Fruit fly (Drosophila melanogaster) whole organism, embryonic: Measurements from ENCODE around the gene slf.

Experiments used
- CG10321 ChIP-seq: fragments of 200-800 bp; sonication (Bioruptor generic); IDR thresholded peaks from 2 replicates; pipeline ENCODE4 v1.3.6; 2022; ENCODE audit warnings: missing biosample characterization, missing genetic modification characterization
- CG11695 ChIP-seq: fragments of 200-800 bp; sonication (Bioruptor generic); IDR thresholded peaks from 3 replicates; pipeline ENCODE4 v1.3.6; 2022; ENCODE audit warnings: missing biosample characterization, missing genetic modification characterization
- CG11696 ChIP-seq: fragments of 200-800 bp; sonication (Bioruptor generic); IDR thresholded peaks from 2 replicates; pipeline ENCODE4 v1.3.6; 2022; ENCODE audit warnings: missing biosample characterization, missing genetic modification characterization
- CG13296 ChIP-seq: fragments of 200-800 bp; sonication (Bioruptor generic); optimal IDR thresholded peaks from 3 replicates; lab custom pipeline; 2018; ENCODE audit warnings: missing biosample characterization, mild to moderate bottlenecking, missing genetic modification characterization
- CG15011 ChIP-seq: fragments of 200-800 bp; sonication (Bioruptor generic); optimal IDR thresholded peaks from 3 replicates; lab custom pipeline; 2018; ENCODE audit warnings: missing biosample characterization, mild to moderate bottlenecking, missing genetic modification characterization
- CG15696 ChIP-seq: fragments of 200-800 bp; sonication (Bioruptor generic); optimal IDR thresholded peaks from 2 replicates; lab custom pipeline; 2019; ENCODE audit warnings: missing biosample characterization, mild to moderate bottlenecking, missing genetic modification characterization, moderate library complexity
- CG16779 ChIP-seq: fragments of 200-800 bp; sonication (Bioruptor generic); IDR thresholded peaks from 2 replicates; pipeline ENCODE4 v1.3.6; 2022; ENCODE audit warnings: missing biosample characterization, missing genetic modification characterization
- CG17568 ChIP-seq: fragments of 200-800 bp; sonication (Bioruptor generic); optimal IDR thresholded peaks from 2 replicates; lab custom pipeline; 2018; ENCODE audit warnings: missing biosample characterization, mild to moderate bottlenecking, missing genetic modification characterization, moderate library complexity
- CG1792 ChIP-seq: fragments of 200-800 bp; sonication (Bioruptor generic); optimal IDR thresholded peaks from 2 replicates; lab custom pipeline; 2016; ENCODE audit warnings: missing biosample characterization, missing genetic modification characterization
- CG2120 ChIP-seq: fragments of 200-800 bp; sonication (Bioruptor generic); optimal IDR thresholded peaks from 3 replicates; lab custom pipeline; 2016; ENCODE audit warnings: missing biosample characterization, missing genetic modification characterization
- CG2129 ChIP-seq: fragments of 200-800 bp; sonication (Bioruptor generic); IDR thresholded peaks from 2 replicates; pipeline ENCODE4 v1.3.6; 2022; ENCODE audit warnings: missing biosample characterization, missing genetic modification characterization; ENCODE audit not compliant: partially characterized antibody
- CG2199 ChIP-seq: fragments of 200-800 bp; sonication (Bioruptor generic); IDR thresholded peaks from 3 replicates; pipeline ENCODE4 v1.3.6; 2022; ENCODE audit warnings: missing biosample characterization, missing genetic modification characterization
- CG3281 ChIP-seq: fragments of 200-800 bp; sonication (Bioruptor generic); optimal IDR thresholded peaks from 3 replicates; lab custom pipeline; 2017; ENCODE audit warnings: missing biosample characterization, mild to moderate bottlenecking, missing genetic modification characterization
- CG33213 ChIP-seq: fragments of 200-800 bp; sonication (Bioruptor generic); optimal IDR thresholded peaks from 3 replicates; lab custom pipeline; 2016; ENCODE audit warnings: missing biosample characterization, missing genetic modification characterization
- CG3847 ChIP-seq: fragments of 200-800 bp; sonication (Bioruptor generic); IDR thresholded peaks from 2 replicates; pipeline ENCODE4 v1.3.6; 2022; ENCODE audit warnings: missing biosample characterization, missing genetic modification characterization
- CG4404 ChIP-seq: fragments of 200-800 bp; sonication (Bioruptor generic); IDR thresholded peaks from 2 replicates; pipeline ENCODE4 v1.3.6; 2022; ENCODE audit warnings: missing biosample characterization, missing genetic modification characterization
- CG4424 ChIP-seq: fragments of 200-800 bp; sonication (Bioruptor generic); optimal IDR thresholded peaks from 3 replicates; lab custom pipeline; 2016; ENCODE audit warnings: missing biosample characterization, missing genetic modification characterization
- CG6683 ChIP-seq: fragments of 200-800 bp; sonication (Bioruptor generic); optimal IDR thresholded peaks from 2 replicates; lab custom pipeline; 2017; ENCODE audit warnings: missing biosample characterization, mild to moderate bottlenecking, missing genetic modification characterization, missing genetic modification reagents
- CG8089 ChIP-seq: fragments of 200-800 bp; sonication (Bioruptor generic); optimal IDR thresholded peaks from 3 replicates; lab custom pipeline; 2016; ENCODE audit warnings: missing biosample characterization, missing genetic modification characterization
- CG9797 ChIP-seq: fragments of 200-800 bp; sonication (Bioruptor generic); optimal IDR thresholded peaks from 3 replicates; lab custom pipeline; 2018; ENCODE audit warnings: missing biosample characterization, mild to moderate bottlenecking, missing genetic modification characterization
- D19A ChIP-seq: fragments of 200-800 bp; optimal IDR thresholded peaks from 3 replicates; lab custom pipeline; 2019; ENCODE audit warnings: missing biosample characterization, mild to moderate bottlenecking, missing genetic modification characterization, moderate library complexity
- Dref ChIP-seq: fragments of 200-800 bp; sonication (Bioruptor generic); IDR thresholded peaks from 2 replicates; pipeline ENCODE4 v1.3.6; 2022; ENCODE audit warnings: missing biosample characterization, missing genetic modification characterization
- Fer2 ChIP-seq: fragments of 200-800 bp; sonication (Bioruptor generic); optimal IDR thresholded peaks from 2 replicates; lab custom pipeline; 2018; ENCODE audit warnings: missing biosample characterization, mild to moderate bottlenecking, missing genetic modification characterization, moderate library complexity
- Gug ChIP-seq: fragments of 200-800 bp; sonication (Bioruptor generic); IDR thresholded peaks from 4 replicates; pipeline ENCODE4 v1.3.6; 2022; ENCODE audit warnings: missing biosample characterization, missing genetic modification characterization
- HmgD ChIP-seq: fragments of 200-800 bp; sonication (Bioruptor generic); optimal IDR thresholded peaks from 3 replicates; lab custom pipeline; 2016; ENCODE audit warnings: missing biosample characterization, missing genetic modification characterization
- Hr3 ChIP-seq: fragments of 200-800 bp; sonication (Bioruptor generic); optimal IDR thresholded peaks from 3 replicates; lab custom pipeline; 2016; ENCODE audit warnings: missing biosample characterization, missing genetic modification characterization
- Hr78 ChIP-seq, 2 experiments: fragments of 200-800 bp in 1 of 2; fragments of >200 bp in 1 of 2; sonication (Bioruptor generic) in 1 of 2; optimal IDR thresholded peaks; 2 replicates each; lab custom pipeline; 2017 to 2019; ENCODE audit warnings: missing biosample characterization in 2 of 2, missing genetic modification characterization in 2 of 2, mild to moderate bottlenecking in 1 of 2, moderate library complexity in 1 of 2
- Lpt ChIP-seq: fragments of >200 bp; optimal IDR thresholded peaks from 2 replicates; lab custom pipeline; 2018; ENCODE audit warnings: missing biosample characterization, missing genetic modification characterization
- Scr ChIP-seq: fragments of 200-800 bp; sonication (Bioruptor generic); IDR thresholded peaks from 2 replicates; pipeline ENCODE4 v1.3.6; 2022; ENCODE audit warnings: missing biosample characterization, missing genetic modification characterization; ENCODE audit not compliant: partially characterized antibody
- Tbp ChIP-seq: fragments of >200 bp; optimal IDR thresholded peaks from 2 replicates; lab custom pipeline; 2018; ENCODE audit warnings: missing biosample characterization, missing genetic modification characterization
- ato ChIP-seq: fragments of 200-800 bp; sonication (Bioruptor generic); IDR thresholded peaks from 2 replicates; pipeline ENCODE4 v1.3.6; 2022; ENCODE audit warnings: missing biosample characterization, missing genetic modification characterization; ENCODE audit not compliant: partially characterized antibody
- chinmo ChIP-seq: fragments of 200-800 bp; sonication (Bioruptor generic); IDR thresholded peaks from 4 replicates; pipeline ENCODE4 v1.3.6; 2022; ENCODE audit warnings: missing biosample characterization, missing genetic modification characterization; ENCODE audit not compliant: partially characterized antibody
- da ChIP-seq: fragments of 200-800 bp; sonication (Bioruptor generic); optimal IDR thresholded peaks from 2 replicates; lab custom pipeline; 2016; ENCODE audit warnings: missing biosample characterization, missing genetic modification characterization
- emc ChIP-seq: fragments of 200-800 bp; sonication (Bioruptor generic); optimal IDR thresholded peaks from 2 replicates; lab custom pipeline; 2016; ENCODE audit warnings: missing biosample characterization, missing genetic modification characterization
- gro ChIP-seq: fragments of 200-800 bp; sonication (Bioruptor generic); optimal IDR thresholded peaks from 2 replicates; lab custom pipeline; 2016; ENCODE audit warnings: missing biosample characterization, missing genetic modification characterization
- gt ChIP-seq: fragments of 200-800 bp; sonication (Bioruptor generic); IDR thresholded peaks from 2 replicates; pipeline ENCODE4 v1.3.6; 2022; ENCODE audit warnings: missing biosample characterization, missing genetic modification characterization
- ham ChIP-seq: fragments of 200-800 bp; sonication (Bioruptor generic); IDR thresholded peaks from 2 replicates; pipeline ENCODE4 v1.3.6; 2022; ENCODE audit warnings: missing biosample characterization, missing genetic modification characterization
- her ChIP-seq: fragments of 200-800 bp; sonication (Bioruptor generic); optimal IDR thresholded peaks from 2 replicates; lab custom pipeline; 2016; ENCODE audit warnings: missing biosample characterization, missing genetic modification characterization
- kay ChIP-seq: fragments of 200-800 bp; sonication (Bioruptor generic); optimal IDR thresholded peaks from 2 replicates; lab custom pipeline; 2016; ENCODE audit warnings: missing biosample characterization, missing genetic modification characterization
- nom ChIP-seq: fragments of 200-800 bp; sonication (Bioruptor generic); optimal IDR thresholded peaks from 2 replicates; lab custom pipeline; 2017; ENCODE audit warnings: missing biosample characterization, missing genetic modification characterization, mild to moderate bottlenecking, moderate library complexity, missing genetic modification reagents
- org-1 ChIP-seq: fragments of 200-800 bp; sonication (Bioruptor generic); optimal IDR thresholded peaks from 2 replicates; lab custom pipeline; 2017; ENCODE audit warnings: missing biosample characterization, missing genetic modification characterization
- peb ChIP-seq: fragments of 200-800 bp; sonication (Bioruptor generic); IDR thresholded peaks from 2 replicates; pipeline ENCODE4 v1.3.6; 2022; ENCODE audit warnings: missing biosample characterization, missing genetic modification characterization
- pnt ChIP-seq: fragments of 200-800 bp; sonication (Bioruptor generic); optimal IDR thresholded peaks from 3 replicates; lab custom pipeline; 2016; ENCODE audit warnings: missing biosample characterization, missing genetic modification characterization
- seq ChIP-seq: fragments of 200-800 bp; sonication (Bioruptor generic); IDR thresholded peaks from 2 replicates; pipeline ENCODE4 v1.3.6; 2022; ENCODE audit warnings: missing biosample characterization, missing genetic modification characterization
- slp2 ChIP-seq: fragments of 200-800 bp; sonication (Bioruptor generic); optimal IDR thresholded peaks from 2 replicates; lab custom pipeline; 2016; ENCODE audit warnings: missing biosample characterization, missing genetic modification characterization
- stc ChIP-seq: fragments of 200-800 bp; sonication (Bioruptor generic); IDR thresholded peaks from 2 replicates; pipeline ENCODE4 v1.3.6; 2022; ENCODE audit warnings: missing biosample characterization, missing genetic modification characterization
- sug ChIP-seq: fragments of 200-800 bp; optimal IDR thresholded peaks from 2 replicates; lab custom pipeline; 2019; ENCODE audit warnings: missing biosample characterization, mild to moderate bottlenecking, missing genetic modification characterization, moderate library complexity
- tll ChIP-seq, 2 experiments: fragments of 200-800 bp in 1 of 2; fragments of >200 bp in 1 of 2; sonication (Bioruptor generic) in 1 of 2; optimal IDR thresholded peaks; 2 replicates each; lab custom pipeline; 2017 to 2019; ENCODE audit warnings: missing biosample characterization in 2 of 2, missing genetic modification characterization in 2 of 2, mild to moderate bottlenecking in 1 of 2, moderate library complexity in 1 of 2
- trh ChIP-seq: fragments of 200-800 bp; sonication (Bioruptor generic); optimal IDR thresholded peaks from 2 replicates; lab custom pipeline; 2016; ENCODE audit warnings: missing biosample characterization, missing genetic modification characterization
- tx ChIP-seq: fragments of 200-800 bp; sonication (Bioruptor generic); optimal IDR thresholded peaks from 2 replicates; lab custom pipeline; 2016; ENCODE audit warnings: missing biosample characterization, missing genetic modification characterization
- wdn ChIP-seq: fragments of 200-800 bp; sonication (Bioruptor generic); IDR thresholded peaks from 2 replicates; pipeline ENCODE4 v1.3.6; 2022; ENCODE audit warnings: missing biosample characterization, missing genetic modification characterization
- zfh1 ChIP-seq: fragments of 200-800 bp; sonication (Bioruptor generic); IDR thresholded peaks from 3 replicates; pipeline ENCODE4 v1.3.6; 2022; ENCODE audit warnings: missing biosample characterization, missing genetic modification characterization

The slf gene

dm6 chr2L:4810044-4810609, 8.4 kb upstream of the slf start (continued):
- no peak for TF ChIP-seq Gug (GFP tag; lab: Robert Waterston, UW)
- no peak for TF ChIP-seq Dref (GFP tag; lab: Robert Waterston, UW)
- TF ChIP-seq ham (GFP tag; lab: Robert Waterston, UW) = no peak
- TF ChIP-seq D19A (tag; lab: Kevin White, UChicago) = peak; percentile 81
- peak; percentile 44 for TF ChIP-seq her (GFP tag; lab: Kevin White, UChicago)
- TF ChIP-seq CG16779 (GFP tag; lab: Robert Waterston, UW) = no peak
- TF ChIP-seq Hr3 = no peak
- no peak for TF ChIP-seq CG17568 (GFP tag; lab: Kevin White, UChicago)
- TF ChIP-seq Lpt = no peak
- TF ChIP-seq CG6683 (GFP tag; lab: Kevin White, UChicago) = no peak
- no peak for TF ChIP-seq pnt
- no peak for TF ChIP-seq CG15011 (GFP tag; lab: Kevin White, UChicago)
- TF ChIP-seq CG11696 (GFP tag; lab: Robert Waterston, UW) = no peak
- no peak for TF ChIP-seq org-1 (GFP tag; lab: Kevin White, UChicago)
- TF ChIP-seq emc = no peak
- no peak for TF ChIP-seq Tbp (GFP tag; lab: Kevin White, UChicago)
- peak; percentile 92 for TF ChIP-seq CG33213
- TF ChIP-seq CG1792 (GFP tag; lab: Kevin White, UChicago) = no peak
- no peak for TF ChIP-seq Hr78 (GFP tag; optimal IDR thresholded peaks at IDR 0.05; lab: Kevin White, UChicago)
- TF ChIP-seq slp2 (GFP tag; lab: Kevin White, UChicago) = no peak
- no peak for TF ChIP-seq peb (GFP tag; lab: Robert Waterston, UW)
- no peak for TF ChIP-seq tx
- TF ChIP-seq kay (GFP tag; lab: Kevin White, UChicago) = no peak
- no peak for TF ChIP-seq CG15696
- no peak for TF ChIP-seq CG2129 (GFP tag; lab: Robert Waterston, UW)
- no peak for TF ChIP-seq CG13296 (GFP tag; lab: Kevin White, UChicago)
- peak; percentile 27; the same call in 1 of the 2 replicates for TF ChIP-seq stc (GFP tag; lab: Robert Waterston, UW)
- TF ChIP-seq gt (GFP tag; lab: Robert Waterston, UW) = no peak
- TF ChIP-seq CG2120 (GFP tag; lab: Kevin White, UChicago) = peak; percentile 58
- peak; percentile 42 for TF ChIP-seq CG4424 (GFP tag; lab: Kevin White, UChicago)
- no peak for TF ChIP-seq da (GFP tag; lab: Kevin White, UChicago)
- no peak for TF ChIP-seq CG8089 (GFP tag; lab: Kevin White, UChicago)
- no peak for TF ChIP-seq trh (GFP tag; lab: Kevin White, UChicago)
- TF ChIP-seq tll (GFP tag; optimal IDR thresholded peaks at IDR 0.05; lab: Kevin White, UChicago) = no peak
- TF ChIP-seq CG10321 = peak; percentile 100
- no peak for TF ChIP-seq CG4404 (GFP tag; lab: Robert Waterston, UW)
- TF ChIP-seq wdn (GFP tag; lab: Robert Waterston, UW) = no peak
- TF ChIP-seq chinmo (GFP tag; lab: Robert Waterston, UW) = peak; percentile 91
- no peak for TF ChIP-seq CG3281 (GFP tag; lab: Kevin White, UChicago)
- TF ChIP-seq seq (GFP tag; lab: Robert Waterston, UW) = no peak
- peak; percentile 17 for TF ChIP-seq HmgD (GFP tag; lab: Kevin White, UChicago)
- TF ChIP-seq ato = peak; percentile 73
- TF ChIP-seq CG9797 (GFP tag; lab: Kevin White, UChicago) = no peak
- peak; percentile 2 for TF ChIP-seq nom
- peak; percentile 72 for TF ChIP-seq sug
- TF ChIP-seq gro (GFP tag; lab: Kevin White, UChicago) = peak; percentile 70
- TF ChIP-seq Fer2 (tag; lab: Kevin White, UChicago) = no peak
- TF ChIP-seq CG11695 (GFP tag; lab: Robert Waterston, UW) = no peak
- TF ChIP-seq CG3847 = peak; percentile 33
- peak; percentile 51 for TF ChIP-seq Scr
- peak; percentile 83; the same call in 2 of the 3 replicates for TF ChIP-seq CG2199 (GFP tag; lab: Robert Waterston, UW)
- TF ChIP-seq zfh1 (GFP tag; lab: Robert Waterston, UW) = peak; percentile 8; the same call in 1 of the 3 replicates
